Worm (Caenorhabditis elegans): ENCODE measurements around the gene ugt-14.

Gene ugt-14

DNA sequence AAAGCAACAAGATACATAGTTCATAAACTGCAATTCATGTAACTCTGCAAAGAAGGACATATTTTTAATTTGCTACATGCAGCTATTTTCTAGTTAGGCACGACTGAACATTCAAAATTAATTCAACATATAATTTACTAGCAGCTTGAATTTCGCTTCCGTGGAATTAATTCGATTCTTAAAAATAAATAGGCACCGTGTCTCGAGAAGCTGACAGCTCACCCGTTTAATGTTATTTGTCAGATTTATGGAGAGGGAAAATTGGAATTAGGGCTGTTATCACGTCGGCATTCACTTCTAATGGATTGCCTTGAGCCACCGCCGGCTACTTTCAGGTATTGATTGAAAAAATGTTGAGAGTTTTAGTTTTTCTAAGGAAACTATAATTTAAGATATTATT is 20.3 kb downstream of the ugt-14 start, which contains the start of gene srh-21:
Gene srh-21 (plus strand): TSS at position 301 of the 400 bp plus-strand sequence.
- TF ChIP-seq nhr-23 (tag; optimal IDR thresholded peaks at IDR 0.05) (no peak), blmp-1 (tag; optimal IDR thresholded peaks at IDR 0.05; ENCODE audit: insufficient read depth) (no peak), sma-9 (GFP tag; optimal IDR thresholded peaks at IDR 0.05) (no peak), sma-9 (tag; optimal IDR thresholded peaks at IDR 0.05) (no peak), nhr-12 (tag; optimal IDR thresholded peaks at IDR 0.05) (no peak), skn-1 (tag; optimal IDR thresholded peaks at IDR 0.05) (no peak), unc-39 (tag; optimal IDR thresholded peaks at IDR 0.05) (no peak), egl-27 (tag; optimal IDR thresholded peaks at IDR 0.05) (no peak), mab-5 (tag; optimal IDR thresholded peaks at IDR 0.05) (no peak)

DNA sequence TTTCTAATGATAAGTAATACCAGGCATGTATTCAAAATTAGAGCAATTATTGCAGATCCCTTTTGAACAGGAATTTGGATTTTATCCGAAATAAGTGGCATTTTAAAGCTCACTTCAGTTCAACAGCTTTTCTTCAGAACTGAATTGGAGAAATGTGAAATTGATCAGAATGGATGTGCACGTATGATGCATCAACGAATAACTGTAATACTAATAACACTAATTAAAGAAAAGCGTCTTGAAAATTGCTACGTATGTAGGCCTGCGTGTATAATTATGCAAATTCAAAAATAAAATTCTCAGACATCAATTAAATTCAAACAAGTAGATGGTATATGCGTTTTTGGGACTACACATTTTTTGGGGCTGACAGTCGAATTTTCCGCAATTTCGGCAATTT is 23.8 kb downstream of the ugt-14 start, which contains the start of gene str-205:
Gene str-205 (minus strand): TSS at position 101 of the 400 bp plus-strand sequence.
- TF ChIP-seq ceh-82 (tag; optimal IDR thresholded peaks at IDR 0.05) (no peak), F13H6.1 (tag; optimal IDR thresholded peaks at IDR 0.05) (no peak), sem-4 (tag; optimal IDR thresholded peaks at IDR 0.05) (no peak), nhr-21 (tag; optimal IDR thresholded peaks at IDR 0.05) (no peak), nhr-11 (tag; optimal IDR thresholded peaks at IDR 0.05) (no peak), blmp-1 (tag; optimal IDR thresholded peaks at IDR 0.05; ENCODE audit: insufficient read depth) (no peak), Y55F3AM.14 (GFP tag; optimal IDR thresholded peaks at IDR 0.05) (no peak), snpc-4 (tag; optimal IDR thresholded peaks at IDR 0.05) (no peak), skn-1 (tag; optimal IDR thresholded peaks at IDR 0.05) (no peak), alr-1 (tag; optimal IDR thresholded peaks at IDR 0.05) (no peak), R02D3.7 (tag; optimal IDR thresholded peaks at IDR 0.05) (no peak)

DNA sequence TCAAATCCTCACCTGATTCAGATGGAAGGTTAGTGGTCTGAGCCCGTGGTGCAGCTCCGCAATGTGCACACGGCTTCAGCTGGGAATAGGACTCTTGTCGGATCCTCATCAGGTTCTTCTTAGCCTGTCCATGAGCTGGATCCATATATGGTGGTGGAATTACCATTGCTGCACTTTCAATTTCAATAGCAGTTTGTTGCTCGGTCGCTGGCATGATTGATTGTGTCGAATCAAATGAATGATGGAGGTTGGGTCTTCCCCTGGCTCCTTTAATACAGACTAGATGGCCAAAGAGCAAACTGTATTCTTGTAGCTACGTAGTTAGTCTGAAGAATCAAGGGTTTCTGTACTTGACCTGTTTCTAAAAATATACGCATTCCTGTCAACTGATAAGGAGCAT is 26.8 kb downstream of the ugt-14 start, which contains the start of gene C02E7.10:
Gene C02E7.10 (minus strand): TSS at position 232 of the 400 bp plus-strand sequence.
- no peak for TF ChIP-seq lin-39 (tag; optimal IDR thresholded peaks at IDR 0.05)
- TF ChIP-seq R02D3.7 (tag; optimal IDR thresholded peaks at IDR 0.05), result no peak
- TF ChIP-seq zag-1 (tag; optimal IDR thresholded peaks at IDR 0.05), result no peak
- TF ChIP-seq unc-55 (GFP tag; optimal IDR thresholded peaks at IDR 0.05), result no peak
- TF ChIP-seq nhr-6 (tag; optimal IDR thresholded peaks at IDR 0.05), result no peak
- TF ChIP-seq fos-1 (tag; optimal IDR thresholded peaks at IDR 0.05), result no peak

ce11 chrV:4933268-4933667 is 27.2 kb downstream of the ugt-14 start:
- TF ChIP-seq C34F6.9 (tag; optimal IDR thresholded peaks at IDR 0.05) (no peak), mbf-1 (tag; optimal IDR thresholded peaks at IDR 0.05) (no peak), sma-9 (GFP tag; optimal IDR thresholded peaks at IDR 0.05) (no peak), sma-9 (tag; optimal IDR thresholded peaks at IDR 0.05) (no peak), sma-3 (GFP tag; optimal IDR thresholded peaks at IDR 0.05) (no peak), dmd-4 (tag; optimal IDR thresholded peaks at IDR 0.05) (no peak), mdl-1 (tag; optimal IDR thresholded peaks at IDR 0.05) (no peak), nhr-25 (tag; optimal IDR thresholded peaks at IDR 0.05) (no peak), peb-1 (tag; optimal IDR thresholded peaks at IDR 0.05) (no peak), ztf-4 (tag; optimal IDR thresholded peaks at IDR 0.05) (no peak), ceh-16 (tag; optimal IDR thresholded peaks at IDR 0.05) (no peak), ceh-82 (tag; optimal IDR thresholded peaks at IDR 0.05) (no peak), ztf-11 (tag; optimal IDR thresholded peaks at IDR 0.05) (no peak), lin-39 (tag; optimal IDR thresholded peaks at IDR 0.05) (no peak), nhr-11 (tag; optimal IDR thresholded peaks at IDR 0.05) (no peak), sem-4 (tag; optimal IDR thresholded peaks at IDR 0.05) (no peak), aly-2 (tag; optimal IDR thresholded peaks at IDR 0.05) (no peak), alr-1 (tag; optimal IDR thresholded peaks at IDR 0.05) (no peak), lsy-2 (tag; optimal IDR thresholded peaks at IDR 0.05) (no peak)

DNA sequence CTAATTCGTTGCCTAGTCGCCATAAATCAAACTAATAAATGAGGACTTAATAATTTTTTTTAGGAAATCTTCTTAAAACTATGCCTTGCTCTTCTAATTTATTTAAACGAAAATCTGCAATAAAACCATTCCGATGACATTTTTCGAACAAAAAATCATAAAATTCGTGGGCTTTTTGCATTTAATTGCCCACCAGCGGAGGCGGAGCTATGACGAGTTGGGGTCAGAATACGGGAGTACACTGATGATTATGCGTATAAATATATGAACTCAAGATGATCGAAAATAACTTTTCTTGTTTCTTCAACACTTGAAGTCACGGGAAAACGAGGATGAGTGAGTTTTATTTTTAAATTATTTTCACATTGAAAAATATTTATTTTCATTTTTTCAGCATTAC is 28.4 kb downstream of the ugt-14 start, which contains the start of gene catp-2:
Gene catp-2 (plus strand): TSS at position 301 of the 400 bp plus-strand sequence.
- TF ChIP-seq blmp-1 (tag; optimal IDR thresholded peaks at IDR 0.05; ENCODE audit: insufficient read depth) (no peak), nhr-21 (tag; optimal IDR thresholded peaks at IDR 0.05) (no peak), Y55F3AM.14 (GFP tag; optimal IDR thresholded peaks at IDR 0.05) (no peak), F13H6.1 (tag; optimal IDR thresholded peaks at IDR 0.05) (no peak)

Measured in whole organism, L2 larva.